Fruit fly (Drosophila melanogaster) Kc167 (cell line): ENCODE data around the gene CG8379.

ENCODE experiments used
- Myc ChIP-seq: fragments of >200 bp; optimal IDR thresholded peaks from 2 replicates; lab custom pipeline; 2017; ENCODE audit warnings: missing external identifiers
- Sin3A ChIP-seq: fragments of >200 bp; optimal IDR thresholded peaks from 2 replicates; lab custom pipeline; 2018; ENCODE audit warnings: missing external identifiers
- insv ChIP-seq: fragments of >200 bp; optimal IDR thresholded peaks from 3 replicates; lab custom pipeline; 2018; ENCODE audit warnings: missing external identifiers
- psq ChIP-seq: fragments of >200 bp; optimal IDR thresholded peaks from 2 replicates; lab custom pipeline; 2017; ENCODE audit warnings: missing external identifiers
- ttk ChIP-seq: sonication (Bioruptor generic); optimal IDR thresholded peaks from 2 replicates; lab custom pipeline; 2017; ENCODE audit warnings: missing external identifiers

DNA sequence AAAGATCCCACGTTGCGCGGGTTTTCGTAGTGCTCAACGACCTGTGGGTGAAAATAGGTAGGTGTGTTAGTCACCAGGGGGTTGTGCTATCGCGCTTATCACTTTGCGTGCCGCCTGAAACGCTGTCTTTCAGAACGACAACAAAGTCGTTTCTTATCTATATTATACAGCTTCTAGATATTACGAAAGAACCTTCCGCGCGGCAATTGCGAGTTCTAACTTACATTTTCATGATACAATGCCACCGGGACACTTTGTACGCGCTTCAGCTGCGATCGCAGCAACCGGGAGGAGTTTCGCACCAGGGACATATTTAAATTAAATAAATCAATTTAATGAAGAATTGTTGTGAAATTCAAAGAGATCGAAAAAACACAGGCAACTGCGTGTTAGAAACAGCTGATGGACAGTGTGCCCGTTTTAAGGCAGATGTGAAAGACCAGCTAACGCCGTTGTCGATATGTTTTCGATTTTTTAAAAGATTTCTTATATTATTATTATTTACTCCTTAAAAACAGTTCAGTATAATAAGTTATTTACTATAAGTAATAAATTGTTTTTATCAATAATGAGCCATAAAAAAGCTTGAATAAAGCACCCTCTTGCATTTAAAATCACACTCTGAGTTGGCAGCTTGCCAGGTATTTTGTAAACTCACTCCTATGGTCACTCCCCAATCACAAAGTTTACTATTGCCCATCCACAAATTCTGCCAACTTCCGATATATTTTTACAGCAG, at the start of gene CG8379, which contains the start of gene IscU:
- TF ChIP-seq insv = no peak
- TF ChIP-seq psq = no peak
- no peak for TF ChIP-seq ttk (lab: Kevin White, UChicago)
- TF ChIP-seq Sin3A = no peak
- TF ChIP-seq Myc (lab: Kevin White, UChicago) = no peak
